Worm (Caenorhabditis elegans) whole organism, L2 larva: ENCODE results near the gene dhs-24.

Source experiments
- C34F6.9 ChIP-seq: fragments of 150-350 bp; optimal IDR thresholded peaks from 2 replicates; lab custom pipeline; 2014; ENCODE audit warnings: missing biosample characterization, missing genetic modification characterization
- F13H6.1 ChIP-seq: sonication (generic microtip); optimal IDR thresholded peaks from 2 replicates; lab custom pipeline; 2016; ENCODE audit warnings: missing genetic modification characterization, missing compliant biosample characterization
- R02D3.7 ChIP-seq: fragments of 150-350 bp; optimal IDR thresholded peaks from 2 replicates; lab custom pipeline; 2014; ENCODE audit warnings: missing biosample characterization, missing genetic modification characterization
- Y55F3AM.14 ChIP-seq: fragments of 200-800 bp; sonication (Bioruptor generic); optimal IDR thresholded peaks from 2 replicates; lab custom pipeline; 2018; ENCODE audit warnings: mild to moderate bottlenecking, missing genetic modification characterization, missing compliant biosample characterization
- ZK546.5 ChIP-seq: sonication (generic microtip); optimal IDR thresholded peaks from 2 replicates; lab custom pipeline; 2017; ENCODE audit warnings: missing biosample characterization, missing genetic modification characterization
- alr-1 ChIP-seq: fragments of 150-350 bp; optimal IDR thresholded peaks from 2 replicates; lab custom pipeline; 2014; ENCODE audit warnings: missing biosample characterization, missing genetic modification characterization
- ceh-16 ChIP-seq: fragments of 150-350 bp; optimal IDR thresholded peaks from 2 replicates; lab custom pipeline; 2014; ENCODE audit warnings: missing biosample characterization, missing genetic modification characterization
- ceh-82 ChIP-seq: fragments of 150-350 bp; optimal IDR thresholded peaks from 2 replicates; lab custom pipeline; 2014; ENCODE audit warnings: missing biosample characterization, missing genetic modification characterization
- crh-2 ChIP-seq: sonication (generic microtip); optimal IDR thresholded peaks from 2 replicates; lab custom pipeline; 2017; ENCODE audit warnings: missing biosample characterization, missing genetic modification characterization
- egl-27 ChIP-seq: sonication (generic microtip); optimal IDR thresholded peaks from 3 replicates; lab custom pipeline; 2017; ENCODE audit warnings: missing biosample characterization, missing genetic modification reagents, missing genetic modification characterization
- elt-3 ChIP-seq: sonication (generic microtip); optimal IDR thresholded peaks from 2 replicates; lab custom pipeline; 2017; ENCODE audit warnings: missing biosample characterization, missing genetic modification characterization
- gmeb-1 ChIP-seq: fragments of 150-350 bp; optimal IDR thresholded peaks from 2 replicates; lab custom pipeline; 2014; ENCODE audit warnings: missing biosample characterization, missing genetic modification characterization
- lin-11 ChIP-seq: fragments of 150-350 bp; sonication (generic microtip); optimal IDR thresholded peaks from 2 replicates; lab custom pipeline; 2014; ENCODE audit warnings: missing biosample characterization, missing genetic modification characterization, inconsistent platforms, mixed read lengths
- lin-13 ChIP-seq: fragments of 150-350 bp; optimal IDR thresholded peaks from 2 replicates; lab custom pipeline; 2014; ENCODE audit warnings: missing biosample characterization, missing genetic modification reagents, missing genetic modification characterization
- lin-39 ChIP-seq: fragments of 150-350 bp; optimal IDR thresholded peaks from 2 replicates; lab custom pipeline; 2014; ENCODE audit warnings: missing biosample characterization, missing genetic modification reagents, missing genetic modification characterization
- lsy-2 ChIP-seq, 2 experiments: fragments of 150-350 bp in 1 of 2; sonication (generic microtip) in 1 of 2; optimal IDR thresholded peaks; 2 replicates each; lab custom pipeline; 2014 to 2017; ENCODE audit warnings: missing biosample characterization in 2 of 2, missing genetic modification characterization in 2 of 2
- mbf-1 ChIP-seq: sonication (generic microtip); optimal IDR thresholded peaks from 2 replicates; lab custom pipeline; 2017; ENCODE audit warnings: missing biosample characterization, missing genetic modification characterization
- mdl-1 ChIP-seq, 2 experiments: fragments of 150-350 bp in 1 of 2; sonication (generic microtip) in 1 of 2; optimal IDR thresholded peaks; 2 replicates each; lab custom pipeline; 2017; ENCODE audit warnings: missing biosample characterization in 2 of 2, missing genetic modification characterization in 2 of 2
- nhr-10 ChIP-seq: sonication (generic microtip); optimal IDR thresholded peaks from 2 replicates; lab custom pipeline; 2017; ENCODE audit warnings: missing biosample characterization, missing genetic modification characterization
- nhr-12 ChIP-seq: fragments of 150-350 bp; optimal IDR thresholded peaks from 2 replicates; lab custom pipeline; 2014; ENCODE audit warnings: missing biosample characterization, missing genetic modification characterization
- nhr-129 ChIP-seq: fragments of 150-350 bp; optimal IDR thresholded peaks from 2 replicates; lab custom pipeline; 2014; ENCODE audit warnings: missing biosample characterization, missing genetic modification characterization
- nhr-21 ChIP-seq: fragments of 150-350 bp; optimal IDR thresholded peaks from 2 replicates; lab custom pipeline; 2014; ENCODE audit warnings: missing biosample characterization, missing genetic modification characterization
- nhr-23 ChIP-seq: fragments of 150-350 bp; optimal IDR thresholded peaks from 2 replicates; lab custom pipeline; 2014; ENCODE audit warnings: missing biosample characterization, missing genetic modification reagents, missing genetic modification characterization
- nhr-237 ChIP-seq: fragments of 150-350 bp; optimal IDR thresholded peaks from 2 replicates; lab custom pipeline; 2014; ENCODE audit warnings: missing biosample characterization, missing genetic modification characterization
- nhr-25 ChIP-seq: fragments of 150-350 bp; sonication (generic microtip); optimal IDR thresholded peaks from 3 replicates; lab custom pipeline; 2014; ENCODE audit warnings: missing biosample characterization, missing genetic modification characterization
- nhr-77 ChIP-seq: fragments of 150-350 bp; optimal IDR thresholded peaks from 2 replicates; lab custom pipeline; 2014; ENCODE audit warnings: missing biosample characterization, missing genetic modification characterization
- peb-1 ChIP-seq: fragments of 150-350 bp; optimal IDR thresholded peaks from 2 replicates; lab custom pipeline; 2014; ENCODE audit warnings: missing biosample characterization, missing genetic modification characterization
- sem-4 ChIP-seq: fragments of 150-350 bp; optimal IDR thresholded peaks from 2 replicates; lab custom pipeline; 2014; ENCODE audit warnings: missing biosample characterization, missing genetic modification reagents, missing genetic modification characterization
- skn-1 ChIP-seq: sonication (generic microtip); optimal IDR thresholded peaks from 2 replicates; lab custom pipeline; 2017; ENCODE audit warnings: missing biosample characterization, missing genetic modification characterization
- sma-9 ChIP-seq, 2 experiments: fragments of 150-350 bp in 1 of 2; sonication (generic microtip) in 1 of 2; optimal IDR thresholded peaks; 2 replicates each; lab custom pipeline; 2014 to 2016; ENCODE audit warnings: missing genetic modification characterization in 2 of 2, mild to moderate bottlenecking in 1 of 2, missing biosample characterization in 1 of 2, missing compliant biosample characterization in 1 of 2, missing genetic modification reagents in 1 of 2, moderate library complexity in 1 of 2
- snpc-4 ChIP-seq: fragments of 150-350 bp; optimal IDR thresholded peaks from 2 replicates; lab custom pipeline; 2014; ENCODE audit warnings: missing biosample characterization, missing genetic modification characterization
- unc-39 ChIP-seq: fragments of 150-350 bp; optimal IDR thresholded peaks from 2 replicates; lab custom pipeline; 2014; ENCODE audit warnings: missing biosample characterization, missing genetic modification characterization
- unc-55 ChIP-seq: fragments of 150-350 bp; sonication (generic microtip); optimal IDR thresholded peaks from 3 replicates; lab custom pipeline; 2014; ENCODE audit warnings: missing biosample characterization, missing genetic modification reagents, missing genetic modification characterization
- unc-62 ChIP-seq: fragments of 150-350 bp; optimal IDR thresholded peaks from 2 replicates; lab custom pipeline; 2014; ENCODE audit warnings: missing biosample characterization, missing genetic modification reagents, missing genetic modification characterization
- zag-1 ChIP-seq: fragments of 150-350 bp; optimal IDR thresholded peaks from 2 replicates; lab custom pipeline; 2014; ENCODE audit warnings: missing biosample characterization, missing genetic modification characterization
- ztf-1 ChIP-seq: fragments of 200-800 bp; sonication (Bioruptor generic); conservative IDR thresholded peaks from 2 replicates; pipeline ENCODE4 v1.3.6; 2022; ENCODE audit warnings: missing genetic modification characterization, missing compliant biosample characterization
- ztf-11 ChIP-seq: sonication (generic microtip); optimal IDR thresholded peaks from 2 replicates; lab custom pipeline; 2017; ENCODE audit warnings: missing biosample characterization, missing genetic modification characterization
- ztf-4 ChIP-seq: fragments of 150-350 bp; optimal IDR thresholded peaks from 2 replicates; lab custom pipeline; 2014; ENCODE audit warnings: missing biosample characterization, missing genetic modification characterization

The dhs-24 gene

DNA sequence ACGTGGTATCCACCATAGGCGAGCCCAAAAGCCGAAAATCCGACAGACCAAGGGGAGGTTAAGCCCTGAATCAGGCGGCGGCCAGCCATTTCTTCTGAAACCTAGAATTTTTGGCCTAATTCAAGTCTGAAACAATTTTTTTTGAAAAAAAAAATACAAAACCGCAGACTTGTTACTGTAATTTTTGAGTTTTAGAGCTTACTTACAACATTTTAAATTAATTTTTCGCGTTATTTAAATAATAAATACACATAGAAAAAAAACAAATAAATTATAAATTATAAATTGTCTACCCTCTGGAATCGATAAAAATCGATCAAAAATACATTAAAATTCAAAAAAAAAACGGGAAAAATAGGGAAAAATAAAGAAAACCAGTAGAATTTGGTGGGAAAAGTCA, at the start of gene dhs-24:
dhs-24 (minus strand) TSS at position 101 of the 400 bp plus-strand sequence.
- no peak for TF ChIP-seq ceh-16 (tag; lab: Kevin White, UChicago)
- no peak for TF ChIP-seq egl-27

DNA sequence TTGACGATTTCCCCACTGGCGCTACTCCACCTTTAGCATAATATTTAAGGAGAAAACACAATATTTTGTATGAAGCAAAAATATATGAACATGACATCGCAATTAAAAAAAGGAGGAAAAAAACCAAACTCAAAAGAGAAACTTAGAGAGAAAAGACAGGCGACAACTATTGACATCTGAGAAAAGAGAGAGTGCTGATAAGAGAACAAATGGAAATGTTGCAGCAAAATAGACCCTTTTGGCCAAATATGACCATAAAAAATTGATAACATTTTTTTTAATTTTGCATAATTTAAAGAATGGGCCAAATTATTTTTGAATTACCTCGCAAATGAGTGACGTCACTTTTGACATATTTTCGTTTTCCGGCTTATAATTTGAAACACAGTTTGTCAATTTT, 48.2 kb upstream of the dhs-24 start:
- TF ChIP-seq nhr-237 (tag; lab: Kevin White, UChicago) = no peak
- TF ChIP-seq F13H6.1 (tag; lab: Kevin White, UChicago) = no peak
- no peak for TF ChIP-seq C34F6.9
- no peak for TF ChIP-seq ztf-4 (tag; lab: Kevin White, UChicago)
- TF ChIP-seq zag-1 = no peak
- no peak for TF ChIP-seq lin-13
- TF ChIP-seq unc-62 (GFP tag; lab: Kevin White, UChicago) = no peak
- TF ChIP-seq nhr-10 = no peak
- TF ChIP-seq skn-1 (tag; lab: Kevin White, UChicago) = no peak
- TF ChIP-seq ztf-1 (GFP tag; lab: Robert Waterston, UW) = no peak
- no peak for TF ChIP-seq nhr-77
- no peak for TF ChIP-seq snpc-4 (tag; lab: Kevin White, UChicago)
- TF ChIP-seq sma-9 (GFP tag; optimal IDR thresholded peaks at IDR 0.05; lab: Kevin White, UChicago) = no peak
- TF ChIP-seq sma-9 (tag; optimal IDR thresholded peaks at IDR 0.05; lab: Kevin White, UChicago) = no peak
- TF ChIP-seq unc-55 (GFP tag; lab: Kevin White, UChicago) = no peak
- no peak for TF ChIP-seq ceh-16 (tag; lab: Kevin White, UChicago)
- TF ChIP-seq ceh-82 (tag; lab: Kevin White, UChicago) = no peak
- no peak for TF ChIP-seq elt-3 (tag; lab: Kevin White, UChicago)
- TF ChIP-seq gmeb-1 (tag; lab: Kevin White, UChicago) = no peak

DNA sequence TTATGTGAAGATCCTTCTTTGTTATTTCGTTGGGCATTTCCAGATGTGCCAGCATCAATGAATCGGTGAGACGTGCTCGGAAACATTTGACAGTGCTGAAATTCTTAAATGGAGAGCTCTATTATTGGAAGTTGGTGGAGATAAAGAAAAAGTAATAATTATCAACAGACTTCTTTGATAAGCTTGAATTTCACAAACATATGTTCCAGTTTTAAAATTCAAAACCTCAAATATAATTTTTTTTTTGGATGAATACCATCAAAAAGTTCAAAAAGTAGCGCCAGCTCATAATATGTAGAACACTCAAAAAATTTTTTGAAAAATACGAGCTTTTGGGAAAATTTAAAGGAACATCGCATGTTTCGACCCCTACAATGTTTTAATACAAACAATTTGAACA, 47.7 kb upstream of the dhs-24 start, which contains the start of gene Y60A3A.25:
Y60A3A.25 (minus strand) TSS at position 101 of the 400 bp plus-strand sequence.
- TF ChIP-seq nhr-23 (tag; lab: Kevin White, UChicago) (no peak), C34F6.9 (no peak), lin-39 (tag; lab: Kevin White, UChicago) (no peak), gmeb-1 (tag; lab: Kevin White, UChicago) (no peak), Y55F3AM.14 (GFP tag; lab: Kevin White, UChicago) (no peak), mdl-1 (tag; optimal IDR thresholded peaks at IDR 0.05; lab: Kevin White, UChicago) (no peak), ztf-4 (tag; lab: Kevin White, UChicago) (no peak), nhr-129 (tag; lab: Kevin White, UChicago) (no peak), nhr-25 (tag; lab: Kevin White, UChicago) (no peak), nhr-21 (tag; lab: Kevin White, UChicago) (no peak), lin-13 (no peak), ZK546.5 (no peak), zag-1 (no peak), egl-27 (no peak), ztf-1 (GFP tag; lab: Robert Waterston, UW) (no peak), lsy-2 (tag; optimal IDR thresholded peaks at IDR 0.05; lab: Kevin White, UChicago) (no peak), nhr-237 (tag; lab: Kevin White, UChicago) (no peak)

DNA sequence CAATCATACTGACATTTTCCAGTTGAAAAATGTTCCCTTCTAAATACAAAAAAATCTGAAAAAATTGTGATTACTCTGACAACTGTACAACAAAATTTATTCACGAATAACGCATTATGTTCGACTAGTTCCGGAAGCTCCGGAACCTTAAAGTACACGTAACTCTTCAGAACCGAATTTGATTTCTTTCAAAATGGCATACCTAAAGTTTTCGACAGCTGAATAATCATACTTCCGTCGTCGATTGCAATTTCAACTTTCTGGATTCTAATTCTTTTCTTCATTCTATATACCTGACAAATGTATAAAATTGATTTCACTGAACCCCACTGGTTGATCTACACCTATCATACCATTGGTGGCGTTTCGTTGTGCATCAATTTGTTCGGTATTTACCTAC, 41.3 kb upstream of the dhs-24 start, which contains the start of gene sri-67:
sri-67 (plus strand) TSS at position 301 of the 400 bp plus-strand sequence.
- TF ChIP-seq lin-11 (no peak), mdl-1 (tag; optimal IDR thresholded peaks at IDR 0.05; lab: Kevin White, UChicago) (no peak), crh-2 (no peak), lin-13 (no peak), nhr-12 (no peak), nhr-23 (tag; lab: Kevin White, UChicago) (no peak), nhr-129 (tag; lab: Kevin White, UChicago) (no peak), skn-1 (tag; lab: Kevin White, UChicago) (no peak), C34F6.9 (no peak), ZK546.5 (no peak), ztf-11 (tag; lab: Kevin White, UChicago) (no peak), sem-4 (tag; lab: Kevin White, UChicago) (no peak), zag-1 (no peak), lsy-2 (tag; optimal IDR thresholded peaks at IDR 0.05; lab: Kevin White, UChicago) (no peak), nhr-21 (tag; lab: Kevin White, UChicago) (no peak)

DNA sequence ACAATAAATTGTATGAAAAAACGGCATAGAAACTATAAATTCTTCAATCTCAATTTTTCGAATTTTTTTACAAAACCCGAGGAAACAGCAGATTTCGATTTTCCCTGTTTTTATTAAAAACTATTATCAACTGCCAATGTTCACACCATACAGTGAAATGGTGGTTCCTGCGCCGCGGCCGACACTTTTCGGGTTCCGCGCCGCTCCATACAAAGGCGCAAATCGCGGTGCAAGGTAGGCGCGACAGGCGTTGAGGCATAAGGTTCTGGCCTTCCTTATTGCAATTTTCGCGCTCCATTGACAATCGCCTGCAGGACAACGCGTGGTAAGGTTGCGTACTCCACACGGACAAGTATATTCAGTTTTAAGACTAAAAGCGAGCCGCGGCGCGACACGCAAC, 40.4 kb upstream of the dhs-24 start:
- no peak for TF ChIP-seq peb-1 (tag; lab: Kevin White, UChicago)
- TF ChIP-seq nhr-77 = no peak
- TF ChIP-seq ztf-1 (GFP tag; lab: Robert Waterston, UW) = no peak
- no peak for TF ChIP-seq unc-39 (tag; lab: Kevin White, UChicago)
- TF ChIP-seq mbf-1 = no peak
- no peak for TF ChIP-seq alr-1 (tag; lab: Kevin White, UChicago)
- TF ChIP-seq R02D3.7 = no peak
- no peak for TF ChIP-seq nhr-12
- TF ChIP-seq ztf-11 (tag; lab: Kevin White, UChicago) = no peak
